Fruit fly (Drosophila melanogaster) whole organism, prepupa: ENCODE measurements around the gene CG42335.

Experiments
- Blimp-1 ChIP-seq: fragments of 200-800 bp; sonication (Bioruptor generic); optimal IDR thresholded peaks from 3 replicates; lab custom pipeline; 2017; ENCODE audit warnings: missing biosample characterization, missing genetic modification characterization, mild to moderate bottlenecking, moderate library complexity, missing genetic modification reagents
- CG10631 ChIP-seq: fragments of 200-800 bp; sonication (Bioruptor generic); optimal IDR thresholded peaks from 2 replicates; lab custom pipeline; 2016; ENCODE audit warnings: missing biosample characterization, missing genetic modification characterization
- CG10669 ChIP-seq: fragments of 200-800 bp; sonication (Bioruptor generic); optimal IDR thresholded peaks from 3 replicates; lab custom pipeline; 2018; ENCODE audit warnings: missing biosample characterization, mild to moderate bottlenecking, missing genetic modification characterization, moderate library complexity
- CG15336 ChIP-seq: fragments of 200-800 bp; sonication (Bioruptor generic); IDR thresholded peaks from 2 replicates; pipeline ENCODE4 v1.3.6; 2022; ENCODE audit warnings: missing biosample characterization, missing genetic modification characterization
- CG16779 ChIP-seq: fragments of 200-800 bp; sonication (Bioruptor generic); optimal IDR thresholded peaks from 3 replicates; lab custom pipeline; 2017; ENCODE audit warnings: missing biosample characterization, mild to moderate bottlenecking, missing genetic modification characterization
- CG3032 ChIP-seq: fragments of 200-800 bp; optimal IDR thresholded peaks from 2 replicates; lab custom pipeline; 2019; ENCODE audit warnings: missing biosample characterization, mild to moderate bottlenecking, missing genetic modification characterization, moderate library complexity
- CG34406 ChIP-seq: fragments of 200-800 bp; sonication (Bioruptor generic); optimal IDR thresholded peaks from 3 replicates; lab custom pipeline; 2016; ENCODE audit warnings: missing biosample characterization, missing genetic modification characterization
- CG4318 ChIP-seq: fragments of 200-800 bp; sonication (Bioruptor generic); optimal IDR thresholded peaks from 3 replicates; lab custom pipeline; 2017; ENCODE audit warnings: missing biosample characterization, mild to moderate bottlenecking, missing genetic modification characterization
- CG6163 ChIP-seq: fragments of 200-800 bp; sonication (Bioruptor generic); IDR thresholded peaks from 3 replicates; pipeline ENCODE4 v1.3.6; 2022; ENCODE audit warnings: missing biosample characterization, missing genetic modification characterization
- CG6792 ChIP-seq: fragments of 200-800 bp; sonication (Bioruptor generic); optimal IDR thresholded peaks from 3 replicates; lab custom pipeline; 2016; ENCODE audit warnings: missing biosample characterization, missing genetic modification characterization
- CG6808 ChIP-seq: fragments of 200-800 bp; sonication (Bioruptor generic); optimal IDR thresholded peaks from 3 replicates; lab custom pipeline; 2017; ENCODE audit warnings: missing biosample characterization, missing genetic modification characterization, mild to moderate bottlenecking, moderate library complexity, missing genetic modification reagents
- CG6854 ChIP-seq: fragments of 200-800 bp; sonication (Bioruptor generic); optimal IDR thresholded peaks from 2 replicates; lab custom pipeline; 2017; ENCODE audit warnings: missing biosample characterization, mild to moderate bottlenecking, missing genetic modification characterization
- CG7368 ChIP-seq: fragments of 200-800 bp; sonication (Bioruptor generic); optimal IDR thresholded peaks from 3 replicates; lab custom pipeline; 2016; ENCODE audit warnings: missing biosample characterization, missing genetic modification characterization
- CG8119 ChIP-seq: fragments of 200-800 bp; sonication (Bioruptor generic); IDR thresholded peaks from 3 replicates; pipeline ENCODE4 v1.3.6; 2022; ENCODE audit warnings: missing biosample characterization, missing genetic modification characterization
- CG8319 ChIP-seq: fragments of 200-800 bp; sonication (Bioruptor generic); optimal IDR thresholded peaks from 3 replicates; lab custom pipeline; 2016; ENCODE audit warnings: missing biosample characterization, missing genetic modification characterization
- CG8632 ChIP-seq: fragments of 200-800 bp; sonication (Bioruptor generic); optimal IDR thresholded peaks from 3 replicates; lab custom pipeline; 2016; ENCODE audit warnings: missing biosample characterization, missing genetic modification characterization
- CG9139 ChIP-seq: fragments of 200-800 bp; sonication (Bioruptor generic); optimal IDR thresholded peaks from 3 replicates; lab custom pipeline; 2017; ENCODE audit warnings: missing biosample characterization, mild to moderate bottlenecking, missing genetic modification characterization
- Eip78C ChIP-seq: fragments of 200-800 bp; sonication (Bioruptor generic); peaks from one replicate; lab custom pipeline; 2016; ENCODE audit warnings: missing biosample characterization, missing genetic modification characterization
- Eip93F ChIP-seq: fragments of 200-800 bp; sonication (Bioruptor generic); optimal IDR thresholded peaks from 2 replicates; lab custom pipeline; 2016; ENCODE audit warnings: missing biosample characterization, mild to moderate bottlenecking, missing genetic modification characterization
- Ets21C ChIP-seq: fragments of 200-800 bp; sonication (Bioruptor generic); optimal IDR thresholded peaks from 3 replicates; lab custom pipeline; 2016; ENCODE audit warnings: missing biosample characterization, missing genetic modification characterization
- Ets96B ChIP-seq: fragments of 200-800 bp; optimal IDR thresholded peaks from 2 replicates; lab custom pipeline; 2019; ENCODE audit warnings: missing biosample characterization, mild to moderate bottlenecking, missing genetic modification characterization, moderate library complexity
- Gug ChIP-seq: fragments of 200-800 bp; sonication (Bioruptor generic); IDR thresholded peaks from 2 replicates; pipeline ENCODE4 v1.3.6; 2022; ENCODE audit warnings: missing biosample characterization, missing genetic modification characterization
- Hr38 ChIP-seq: sonication (Bioruptor generic); optimal IDR thresholded peaks from 2 replicates; lab custom pipeline; 2016; ENCODE audit warnings: missing biosample characterization, missing genetic modification characterization
- Hr39 ChIP-seq: fragments of 200-800 bp; sonication (Bioruptor generic); optimal IDR thresholded peaks from 2 replicates; lab custom pipeline; 2016; ENCODE audit warnings: missing biosample characterization, missing genetic modification characterization
- Hr4 ChIP-seq: fragments of 200-800 bp; sonication (Bioruptor generic); optimal IDR thresholded peaks from 3 replicates; lab custom pipeline; 2016; ENCODE audit warnings: missing biosample characterization, missing genetic modification characterization
- Lpt ChIP-seq: fragments of 200-800 bp; sonication (Bioruptor generic); optimal IDR thresholded peaks from 3 replicates; lab custom pipeline; 2016; ENCODE audit warnings: missing biosample characterization, missing genetic modification characterization
- Met ChIP-seq: fragments of 200-800 bp; sonication (Bioruptor generic); optimal IDR thresholded peaks from 3 replicates; lab custom pipeline; 2016; ENCODE audit warnings: missing biosample characterization, missing genetic modification characterization
- OdsH ChIP-seq: fragments of 200-800 bp; sonication (Bioruptor generic); optimal IDR thresholded peaks from 3 replicates; lab custom pipeline; 2016; ENCODE audit warnings: missing biosample characterization, missing genetic modification characterization
- Sox14 ChIP-seq: fragments of 200-800 bp; sonication (Bioruptor generic); optimal IDR thresholded peaks from 3 replicates; lab custom pipeline; 2016; ENCODE audit warnings: missing biosample characterization, missing genetic modification characterization
- Sox15 ChIP-seq: fragments of 200-800 bp; sonication (Bioruptor generic); optimal IDR thresholded peaks from 3 replicates; lab custom pipeline; 2016; ENCODE audit warnings: missing biosample characterization, missing genetic modification characterization
- achi ChIP-seq: fragments of 200-800 bp; sonication (Bioruptor generic); optimal IDR thresholded peaks from 3 replicates; lab custom pipeline; 2016; ENCODE audit warnings: missing biosample characterization, missing genetic modification characterization
- acj6 ChIP-seq: fragments of 200-800 bp; sonication (Bioruptor generic); optimal IDR thresholded peaks from 3 replicates; lab custom pipeline; 2016; ENCODE audit warnings: missing biosample characterization, missing genetic modification characterization
- dac ChIP-seq: fragments of 200-800 bp; sonication (Bioruptor generic); optimal IDR thresholded peaks from 2 replicates; lab custom pipeline; 2017; ENCODE audit warnings: missing biosample characterization, mild to moderate bottlenecking, missing genetic modification characterization
- dsx ChIP-seq: fragments of 200-800 bp; optimal IDR thresholded peaks from 3 replicates; lab custom pipeline; 2019; ENCODE audit warnings: missing biosample characterization, mild to moderate bottlenecking, missing genetic modification characterization, moderate library complexity; ENCODE audit not compliant: poor library complexity, severe bottlenecking
- esn ChIP-seq: fragments of 200-800 bp; sonication (Bioruptor generic); optimal IDR thresholded peaks from 2 replicates; lab custom pipeline; 2016; ENCODE audit warnings: missing biosample characterization, mild to moderate bottlenecking, missing genetic modification characterization, moderate library complexity
- fd59A ChIP-seq: fragments of 200-800 bp; sonication (Bioruptor generic); optimal IDR thresholded peaks from 2 replicates; lab custom pipeline; 2017; ENCODE audit warnings: missing biosample characterization, mild to moderate bottlenecking, missing genetic modification characterization, missing genetic modification reagents
- fd85E ChIP-seq: fragments of 200-800 bp; sonication (Bioruptor generic); optimal IDR thresholded peaks from 3 replicates; lab custom pipeline; 2016; ENCODE audit warnings: missing biosample characterization, missing genetic modification characterization
- lz ChIP-seq: fragments of 200-800 bp; sonication (Bioruptor generic); optimal IDR thresholded peaks from 3 replicates; lab custom pipeline; 2016; ENCODE audit warnings: missing biosample characterization, missing genetic modification characterization
- net ChIP-seq: fragments of 200-800 bp; sonication (Bioruptor generic); optimal IDR thresholded peaks from 3 replicates; lab custom pipeline; 2016; ENCODE audit warnings: missing biosample characterization, missing genetic modification characterization
- salr ChIP-seq, 2 experiments: fragments of 200-800 bp; sonication (Bioruptor generic); optimal IDR thresholded peaks; 3 replicates each; lab custom pipeline; 2016 to 2018; ENCODE audit warnings: missing biosample characterization in 2 of 2, missing genetic modification characterization in 2 of 2, mild to moderate bottlenecking in 1 of 2
- spab ChIP-seq: fragments of 200-800 bp; sonication (Bioruptor generic); optimal IDR thresholded peaks from 2 replicates; lab custom pipeline; 2017; ENCODE audit warnings: missing biosample characterization, mild to moderate bottlenecking, missing genetic modification characterization, missing genetic modification reagents
- ss ChIP-seq, 2 experiments: fragments of 200-800 bp; sonication (Bioruptor generic); optimal IDR thresholded peaks; 2 replicates in 1 of 2; 3 replicates in 1 of 2; lab custom pipeline; 2017 to 2018; ENCODE audit warnings: mild to moderate bottlenecking in 2 of 2, missing biosample characterization in 2 of 2, missing genetic modification characterization in 2 of 2, moderate library complexity in 1 of 2
- svp ChIP-seq: fragments of 200-800 bp; sonication (Bioruptor generic); peaks from one replicate; lab custom pipeline; 2016; ENCODE audit warnings: missing biosample characterization, missing genetic modification characterization
- topi ChIP-seq: fragments of 200-800 bp; sonication (Bioruptor generic); optimal IDR thresholded peaks from 3 replicates; lab custom pipeline; 2016; ENCODE audit warnings: missing biosample characterization, missing genetic modification characterization
- vri ChIP-seq: fragments of 200-800 bp; sonication (Bioruptor generic); optimal IDR thresholded peaks from 3 replicates; lab custom pipeline; 2016; ENCODE audit warnings: missing biosample characterization, mild to moderate bottlenecking, missing genetic modification characterization

The CG42335 gene

dm6 chr3R:21777660-21778059 is 19.1 kb downstream of the CG42335 start, which contains the start of gene Polr1H:
TSS of gene Polr1H (minus strand) at chr3R:21777847.
- TF ChIP-seq CG8319 (no peak), net (GFP tag; lab: Kevin White, UChicago) (no peak), acj6 (GFP tag; lab: Kevin White, UChicago) (no peak), CG7368 (GFP tag; lab: Kevin White, UChicago) (no peak), CG6792 (GFP tag; lab: Kevin White, UChicago) (no peak), Hr38 (GFP tag; lab: Kevin White, UChicago) (no peak), lz (GFP tag; lab: Kevin White, UChicago) (no peak), CG6163 (GFP tag; lab: Robert Waterston, UW) (no peak), Met (GFP tag; lab: Kevin White, UChicago) (no peak), CG16779 (tag; lab: Kevin White, UChicago) (no peak), CG8632 (GFP tag; lab: Kevin White, UChicago) (no peak), svp (GFP tag; lab: Kevin White, UChicago) (no peak), Sox15 (GFP tag; lab: Kevin White, UChicago) (no peak), Gug (GFP tag; lab: Robert Waterston, UW) (no peak), Blimp-1 (GFP tag; lab: Kevin White, UChicago) (no peak), Lpt (no peak), dsx (no peak)

- TF ChIP-seq CG8632 (GFP tag; lab: Kevin White, UChicago) (no peak), dsx (peak; percentile 79)
These were observed 21.5 kb downstream of the CG42335 start for dm6 chr3R:21780086-21780485.

- TF ChIP-seq CG4318, result peak; percentile 66
- peak; percentile 99 for TF ChIP-seq Eip78C (GFP tag; lab: Kevin White, UChicago)
- TF ChIP-seq CG15336 (GFP tag; lab: Robert Waterston, UW), result peak; percentile 88
- TF ChIP-seq Hr39, result peak; percentile 93
- TF ChIP-seq Hr38 (GFP tag; lab: Kevin White, UChicago), result no peak
- TF ChIP-seq CG3032 (tag; lab: Kevin White, UChicago), result peak; percentile 95
- peak; percentile 92 for TF ChIP-seq CG6792 (GFP tag; lab: Kevin White, UChicago)
- peak; percentile 38 for TF ChIP-seq dac (GFP tag; lab: Kevin White, UChicago)
- peak; percentile 77 for TF ChIP-seq Gug (GFP tag; lab: Robert Waterston, UW)
- peak; percentile 95 for TF ChIP-seq Ets96B (tag; lab: Kevin White, UChicago)
- TF ChIP-seq CG6163 (GFP tag; lab: Robert Waterston, UW), result peak; percentile 87
- TF ChIP-seq CG8632 (GFP tag; lab: Kevin White, UChicago), result peak; percentile 89
- peak; percentile 79 for TF ChIP-seq fd85E
- TF ChIP-seq Sox15 (GFP tag; lab: Kevin White, UChicago), result peak; percentile 88
- peak; percentile 92 for TF ChIP-seq dsx
- TF ChIP-seq acj6 (GFP tag; lab: Kevin White, UChicago), result peak; percentile 95
- TF ChIP-seq vri (GFP tag; lab: Kevin White, UChicago), result peak; percentile 87
- TF ChIP-seq Eip93F (GFP tag; lab: Kevin White, UChicago), result peak; percentile 29
- peak; percentile 91 for TF ChIP-seq achi (GFP tag; lab: Kevin White, UChicago)
- TF ChIP-seq CG6854, result peak; percentile 74
- TF ChIP-seq ss (GFP tag; optimal IDR thresholded peaks at IDR 0.05; lab: Kevin White, UChicago), result peak; percentile 90 to 94
- peak; percentile 94 for TF ChIP-seq CG10631 (GFP tag; lab: Kevin White, UChicago)
- TF ChIP-seq CG6808, result peak; percentile 93
- peak; percentile 93 for TF ChIP-seq OdsH
- peak; percentile 95 for TF ChIP-seq esn (GFP tag; lab: Kevin White, UChicago)
- TF ChIP-seq lz (GFP tag; lab: Kevin White, UChicago), result peak; percentile 89
- TF ChIP-seq CG8119, result peak; percentile 87
- peak; percentile 93 for TF ChIP-seq spab (GFP tag; lab: Kevin White, UChicago)
- peak; percentile 64 for TF ChIP-seq Blimp-1 (GFP tag; lab: Kevin White, UChicago)
- TF ChIP-seq fd59A (GFP tag; lab: Kevin White, UChicago), result peak; percentile 93
- peak; percentile 80 for TF ChIP-seq CG16779 (tag; lab: Kevin White, UChicago)
- TF ChIP-seq topi (GFP tag; lab: Kevin White, UChicago), result peak; percentile 93
- peak; percentile 92 for TF ChIP-seq Met (GFP tag; lab: Kevin White, UChicago)
- TF ChIP-seq CG8319, result peak; percentile 90
- peak; percentile 94 for TF ChIP-seq Sox14 (GFP tag; lab: Kevin White, UChicago)
- peak; percentile 91 for TF ChIP-seq CG34406 (GFP tag; lab: Kevin White, UChicago)
- peak; percentile 74 to 85 for TF ChIP-seq salr (GFP tag; optimal IDR thresholded peaks at IDR 0.05; lab: Kevin White, UChicago)
- peak; percentile 82 for TF ChIP-seq CG9139 (GFP tag; lab: Kevin White, UChicago)
- TF ChIP-seq CG10669, result peak; percentile 94
- TF ChIP-seq Ets21C (GFP tag; lab: Kevin White, UChicago), result peak; percentile 83
- TF ChIP-seq Hr4 (GFP tag; lab: Kevin White, UChicago), result peak; percentile 85
These were observed 22.9 kb downstream of the CG42335 start for dm6 chr3R:21781448-21781847.
